Comparison of ENCODE assay signal across 3 worm cellular contexts in genomic region chrX:8545971-8546442, ce11.
TF ChIP-seq lines count a peak whose summit lies in the region.

Gene sdha-1 (minus strand): TSS chrX:8546021.

TF ChIP-seq in whole organism, L1 larva, 84 proteins besides CTCF, POLR2A, EP300 and RAD21 (continued from another document and continues in another):
- peak; percentile 4 for TF ChIP-seq hpl-2 (GFP tag; optimal IDR thresholded peaks at IDR 0.05; lab: Kevin White, UChicago)
- peak; percentile 98 for TF ChIP-seq nhr-19 (GFP tag; conservative IDR thresholded peaks at IDR 0.05; lab: Robert Waterston, UW)
- TF ChIP-seq hlh-4 (tag; optimal IDR thresholded peaks at IDR 0.05; lab: Kevin White, UChicago): no peak
- TF ChIP-seq mab-9 (GFP tag; IDR thresholded peaks at IDR 0.05; lab: Robert Waterston, UW): no peak; the same call in 1 of the 2 replicates
- no peak for TF ChIP-seq unc-98 (GFP tag; IDR thresholded peaks at IDR 0.05; lab: Robert Waterston, UW)
- no peak for TF ChIP-seq unc-62 (GFP tag; optimal IDR thresholded peaks at IDR 0.05; lab: Kevin White, UChicago)
- TF ChIP-seq alr-1 (tag; optimal IDR thresholded peaks at IDR 0.05; lab: Kevin White, UChicago; ENCODE audit: borderline replicate concordance): no peak
- peak; percentile 56 for TF ChIP-seq pag-3 (tag; optimal IDR thresholded peaks at IDR 0.05; lab: Kevin White, UChicago; ENCODE audit: borderline replicate concordance, insufficient read depth)
- TF ChIP-seq efl-1 (optimal IDR thresholded peaks at IDR 0.05; lab: Kevin White, UChicago): peak; percentile 70 to 72
- peak; percentile 69 to 96 for TF ChIP-seq efl-1 (GFP tag; optimal IDR thresholded peaks at IDR 0.05 in 1 of 2; lab: Kevin White, UChicago)
- peak; percentile 87 for TF ChIP-seq fkh-8 (tag; optimal IDR thresholded peaks at IDR 0.05; lab: Kevin White, UChicago)
- TF ChIP-seq blmp-1 (tag; optimal IDR thresholded peaks at IDR 0.05; lab: Kevin White, UChicago): peak; percentile 89
- peak; percentile 84 for TF ChIP-seq jun-1 (tag; optimal IDR thresholded peaks at IDR 0.05; lab: Kevin White, UChicago)
- peak; percentile 88 for TF ChIP-seq aha-1 (tag; optimal IDR thresholded peaks at IDR 0.05; lab: Kevin White, UChicago)
- TF ChIP-seq tbx-2 (tag; optimal IDR thresholded peaks at IDR 0.05; lab: Kevin White, UChicago): peak; percentile 89
- peak; percentile 8 for TF ChIP-seq C04F5.9 (tag; optimal IDR thresholded peaks at IDR 0.05; lab: Kevin White, UChicago)
- peak; percentile 88 for TF ChIP-seq nhr-47 (tag; optimal IDR thresholded peaks at IDR 0.05; lab: Kevin White, UChicago)
- peak; percentile 94 for TF ChIP-seq nhr-71 (tag; optimal IDR thresholded peaks at IDR 0.05; lab: Kevin White, UChicago)
- TF ChIP-seq nhr-85 (tag; lab: Kevin White, UChicago): peak; percentile 93
- TF ChIP-seq mdl-1 (tag; optimal IDR thresholded peaks at IDR 0.05; lab: Kevin White, UChicago): peak in 1 of 2 experiments; percentile 94
- peak; percentile 70 for TF ChIP-seq lin-15B (tag; optimal IDR thresholded peaks at IDR 0.05; lab: Kevin White, UChicago)
- no peak for TF ChIP-seq nhr-28 (tag; optimal IDR thresholded peaks at IDR 0.05; lab: Kevin White, UChicago)
- TF ChIP-seq nhr-237 (tag; optimal IDR thresholded peaks at IDR 0.05; lab: Kevin White, UChicago): peak; percentile 41
- TF ChIP-seq lir-3 (tag; optimal IDR thresholded peaks at IDR 0.05; lab: Kevin White, UChicago; ENCODE audit: poor library complexity): peak; percentile 62
- TF ChIP-seq nhr-77 (tag; optimal IDR thresholded peaks at IDR 0.05; lab: Kevin White, UChicago): peak; percentile 64
- TF ChIP-seq snpc-4 (tag; optimal IDR thresholded peaks at IDR 0.05; lab: Kevin White, UChicago): peak; percentile 63
- no peak for TF ChIP-seq unc-30 (tag; optimal IDR thresholded peaks at IDR 0.05; lab: Kevin White, UChicago)
- peak; percentile 82 for TF ChIP-seq unc-86 (tag; optimal IDR thresholded peaks at IDR 0.05; lab: Kevin White, UChicago)
- peak; percentile 76 for TF ChIP-seq dsc-1 (tag; optimal IDR thresholded peaks at IDR 0.05; lab: Kevin White, UChicago)
- no peak for TF ChIP-seq ceh-8 (GFP tag; optimal IDR thresholded peaks at IDR 0.05; lab: Kevin White, UChicago)
- TF ChIP-seq fos-1 (tag; optimal IDR thresholded peaks at IDR 0.05; lab: Kevin White, UChicago): peak; percentile 65
- TF ChIP-seq lsy-2 (tag; optimal IDR thresholded peaks at IDR 0.05; lab: Kevin White, UChicago): peak; percentile 86 to 88
- TF ChIP-seq zag-1 (tag; optimal IDR thresholded peaks at IDR 0.05; lab: Kevin White, UChicago): no peak
- TF ChIP-seq mef-2 (tag; optimal IDR thresholded peaks at IDR 0.05; lab: Kevin White, UChicago): peak; percentile 65
- TF ChIP-seq lin-35 (GFP tag; optimal IDR thresholded peaks at IDR 0.05; lab: Kevin White, UChicago): peak; percentile 77 to 91
- TF ChIP-seq sptf-1 (tag; optimal IDR thresholded peaks at IDR 0.05; lab: Kevin White, UChicago): no peak
- no peak for TF ChIP-seq tlp-1 (tag; optimal IDR thresholded peaks at IDR 0.05; lab: Kevin White, UChicago)
- TF ChIP-seq nhr-76 (tag; optimal IDR thresholded peaks at IDR 0.05; lab: Kevin White, UChicago): no peak
- no peak for TF ChIP-seq sox-4 (tag; optimal IDR thresholded peaks at IDR 0.05; lab: Kevin White, UChicago)
- no peak for TF ChIP-seq nhr-11 (tag; optimal IDR thresholded peaks at IDR 0.05; lab: Kevin White, UChicago)
- no peak for TF ChIP-seq egl-27 (tag; optimal IDR thresholded peaks at IDR 0.05; lab: Kevin White, UChicago)
- no peak for TF ChIP-seq nhr-84 (tag; optimal IDR thresholded peaks at IDR 0.05; lab: Kevin White, UChicago)
- peak; percentile 53 for TF ChIP-seq zip-4 (GFP tag; optimal IDR thresholded peaks at IDR 0.05; lab: Kevin White, UChicago)
- TF ChIP-seq ets-5 (GFP tag; IDR thresholded peaks at IDR 0.05; lab: Robert Waterston, UW): no peak

TF ChIP-seq in whole organism, L3 larva, 47 proteins besides CTCF, POLR2A, EP300 and RAD21 (continued from another document):
- TF ChIP-seq nhr-23 (tag; optimal IDR thresholded peaks at IDR 0.05; lab: Kevin White, UChicago) (peak; percentile 87), lin-15B (tag; optimal IDR thresholded peaks at IDR 0.05; lab: Kevin White, UChicago) (peak; percentile 79), nhr-67 (tag; optimal IDR thresholded peaks at IDR 0.05; lab: Kevin White, UChicago) (no peak), hmg-11 (tag; optimal IDR thresholded peaks at IDR 0.05; lab: Kevin White, UChicago) (peak; percentile 75), unc-62 (GFP tag; optimal IDR thresholded peaks at IDR 0.05; lab: Kevin White, UChicago) (no peak), nhr-43 (tag; optimal IDR thresholded peaks at IDR 0.05; lab: Kevin White, UChicago; ENCODE audit: poor library complexity, severe bottlenecking) (peak; percentile 57), nhr-77 (tag; optimal IDR thresholded peaks at IDR 0.05; lab: Kevin White, UChicago) (no peak), nhr-25 (tag; optimal IDR thresholded peaks at IDR 0.05; lab: Kevin White, UChicago) (peak; percentile 91), eor-1 (tag; optimal IDR thresholded peaks at IDR 0.05; lab: Kevin White, UChicago) (no peak), tbx-2 (tag; optimal IDR thresholded peaks at IDR 0.05; lab: Kevin White, UChicago) (peak; percentile 61), skn-1 (tag; optimal IDR thresholded peaks at IDR 0.05; lab: Kevin White, UChicago) (peak; percentile 48), fkh-2 (tag; optimal IDR thresholded peaks at IDR 0.05; lab: Kevin White, UChicago) (no peak), pqm-1 (tag; optimal IDR thresholded peaks at IDR 0.05; lab: Kevin White, UChicago) (peak; percentile 67), elt-2 (tag; optimal IDR thresholded peaks at IDR 0.05; lab: Kevin White, UChicago) (peak; percentile 91), jun-1 (tag; optimal IDR thresholded peaks at IDR 0.05; lab: Kevin White, UChicago) (peak; percentile 81), ceh-16 (tag; optimal IDR thresholded peaks at IDR 0.05; lab: Kevin White, UChicago) (no peak), nhr-12 (tag; optimal IDR thresholded peaks at IDR 0.05; lab: Kevin White, UChicago) (no peak), ztf-4 (tag; optimal IDR thresholded peaks at IDR 0.05; lab: Kevin White, UChicago) (peak; percentile 35), ztf-11 (tag; optimal IDR thresholded peaks at IDR 0.05; lab: Kevin White, UChicago) (no peak), mdl-1 (tag; optimal IDR thresholded peaks at IDR 0.05; lab: Kevin White, UChicago) (peak; percentile 44), unc-39 (tag; optimal IDR thresholded peaks at IDR 0.05; lab: Kevin White, UChicago) (no peak), R02D3.7 (tag; optimal IDR thresholded peaks at IDR 0.05; lab: Kevin White, UChicago) (peak; percentile 28), nhr-76 (tag; optimal IDR thresholded peaks at IDR 0.05; lab: Kevin White, UChicago) (no peak), nhr-237 (tag; optimal IDR thresholded peaks at IDR 0.05; lab: Kevin White, UChicago) (no peak), nfya-1 (tag; optimal IDR thresholded peaks at IDR 0.05; lab: Kevin White, UChicago; ENCODE audit: insufficient read depth) (peak; percentile 88), daf-12 (tag; optimal IDR thresholded peaks at IDR 0.05; lab: Kevin White, UChicago) (no peak), ceh-9 (tag; optimal IDR thresholded peaks at IDR 0.05; lab: Kevin White, UChicago) (no peak)

TF ChIP-seq in whole organism, young adult, 124 proteins besides CTCF, POLR2A, EP300 and RAD21 (continued from another document and continues in another):
- no peak for TF ChIP-seq Y95B8A.8 (GFP tag; IDR thresholded peaks at IDR 0.05; lab: Robert Waterston, UW)
- no peak for TF ChIP-seq fkh-3 (tag; optimal IDR thresholded peaks at IDR 0.05; lab: Kevin White, UChicago)
- TF ChIP-seq ztf-26 (tag; optimal IDR thresholded peaks at IDR 0.05; lab: Kevin White, UChicago): peak; percentile 61
- peak; percentile 90 for TF ChIP-seq dox-1 (GFP tag; IDR thresholded peaks at IDR 0.05; lab: Robert Waterston, UW)
- no peak for TF ChIP-seq Y53F4B.3 (GFP tag; IDR thresholded peaks at IDR 0.05; lab: Robert Waterston, UW)
- no peak for TF ChIP-seq xnd-1 (tag; optimal IDR thresholded peaks at IDR 0.05; lab: Kevin White, UChicago)
- no peak for TF ChIP-seq hrde-1 (tag; optimal IDR thresholded peaks at IDR 0.05; lab: Kevin White, UChicago; ENCODE audit: borderline replicate concordance)
- TF ChIP-seq sea-2 (GFP tag; IDR thresholded peaks at IDR 0.05; lab: Robert Waterston, UW): no peak
- TF ChIP-seq nhr-90 (tag; optimal IDR thresholded peaks at IDR 0.05; lab: Kevin White, UChicago): peak; percentile 41
- no peak for TF ChIP-seq zim-3 (tag; optimal IDR thresholded peaks at IDR 0.05; lab: Kevin White, UChicago)
- peak; percentile 43; the same call in 1 of the 2 replicates for TF ChIP-seq hmg-1.2 (GFP tag; IDR thresholded peaks at IDR 0.05; lab: Robert Waterston, UW)
- no peak for TF ChIP-seq C17E4.6 (GFP tag; IDR thresholded peaks at IDR 0.05; lab: Robert Waterston, UW)
- no peak for TF ChIP-seq mel-28 (tag; optimal IDR thresholded peaks at IDR 0.05; lab: Kevin White, UChicago; ENCODE audit: borderline replicate concordance)
- no peak for TF ChIP-seq ceh-91 (GFP tag; IDR thresholded peaks at IDR 0.05; lab: Robert Waterston, UW)
- TF ChIP-seq madf-6 (GFP tag; IDR thresholded peaks at IDR 0.05; lab: Robert Waterston, UW): no peak
- no peak for TF ChIP-seq nhr-27 (tag; optimal IDR thresholded peaks at IDR 0.05; lab: Kevin White, UChicago)
- TF ChIP-seq ztf-6 (GFP tag; IDR thresholded peaks at IDR 0.05; lab: Robert Waterston, UW): no peak
- TF ChIP-seq F39B2.1 (GFP tag; IDR thresholded peaks at IDR 0.05; lab: Robert Waterston, UW): no peak
- TF ChIP-seq zfh-2 (GFP tag; conservative IDR thresholded peaks at IDR 0.05; lab: Robert Waterston, UW): peak; percentile 76; the same call in 1 of the 2 replicates
- no peak for TF ChIP-seq snpc-4 (GFP tag; optimal IDR thresholded peaks at IDR 0.05; lab: Kevin White, UChicago)
- peak in 3 of 4 experiments; percentile 34 to 50 (median 38) for TF ChIP-seq snpc-4 (tag; optimal IDR thresholded peaks at IDR 0.05; lab: Kevin White, UChicago)
- no peak for TF ChIP-seq egl-44 (GFP tag; IDR thresholded peaks at IDR 0.05; lab: Robert Waterston, UW)
- no peak for TF ChIP-seq snpc-1.1 (tag; optimal IDR thresholded peaks at IDR 0.05; lab: Kevin White, UChicago; ENCODE audit: insufficient read depth)
- peak; percentile 64 for TF ChIP-seq ets-4 (GFP tag; optimal IDR thresholded peaks at IDR 0.05; lab: Kevin White, UChicago)
- no peak for TF ChIP-seq sdz-38 (tag; optimal IDR thresholded peaks at IDR 0.05; lab: Kevin White, UChicago)
- no peak for TF ChIP-seq hmg-20 (GFP tag; IDR thresholded peaks at IDR 0.05; lab: Robert Waterston, UW)
- TF ChIP-seq mcd-1 (GFP tag; IDR thresholded peaks at IDR 0.05; lab: Robert Waterston, UW): peak; percentile 71
- no peak for TF ChIP-seq F10E7.11 (tag; optimal IDR thresholded peaks at IDR 0.05; lab: Kevin White, UChicago)
- peak; percentile 37 for TF ChIP-seq atf-7 (tag; optimal IDR thresholded peaks at IDR 0.05; lab: Kevin White, UChicago)
- TF ChIP-seq B0261.1 (tag; optimal IDR thresholded peaks at IDR 0.05; lab: Kevin White, UChicago): no peak
- TF ChIP-seq hsf-1 (GFP tag; IDR thresholded peaks at IDR 0.05; lab: Robert Waterston, UW): no peak
- peak; percentile 69 for TF ChIP-seq B0336.3 (GFP tag; IDR thresholded peaks at IDR 0.05; lab: Robert Waterston, UW)
- TF ChIP-seq F57C9.4 (tag; optimal IDR thresholded peaks at IDR 0.05; lab: Kevin White, UChicago): no peak
- no peak for TF ChIP-seq Y79H2A.3 (GFP tag; conservative IDR thresholded peaks at IDR 0.05; lab: Robert Waterston, UW)
- TF ChIP-seq B0035.1 (tag; optimal IDR thresholded peaks at IDR 0.05; lab: Kevin White, UChicago): no peak
- no peak for TF ChIP-seq mes-4 (tag; optimal IDR thresholded peaks at IDR 0.05; lab: Kevin White, UChicago)
- TF ChIP-seq him-1 (tag; optimal IDR thresholded peaks at IDR 0.05; lab: Kevin White, UChicago): no peak
- TF ChIP-seq madf-8 (GFP tag; conservative IDR thresholded peaks at IDR 0.05; lab: Robert Waterston, UW): no peak
- peak; percentile 41 for TF ChIP-seq lin-54 (GFP tag; optimal IDR thresholded peaks at IDR 0.05; lab: Kevin White, UChicago)
- no peak for TF ChIP-seq dpff-1 (tag; optimal IDR thresholded peaks at IDR 0.05; lab: Kevin White, UChicago)
- peak; percentile 63 for TF ChIP-seq F23B12.7 (tag; optimal IDR thresholded peaks at IDR 0.05; lab: Kevin White, UChicago; ENCODE audit: insufficient read depth)
- TF ChIP-seq F57A8.1 (GFP tag; optimal IDR thresholded peaks at IDR 0.05; lab: Kevin White, UChicago): no peak
- no peak for TF ChIP-seq rpc-1 (optimal IDR thresholded peaks at IDR 0.05; lab: Kevin White, UChicago)
- no peak for TF ChIP-seq rpc-1 (tag; optimal IDR thresholded peaks at IDR 0.05; lab: Kevin White, UChicago)
- no peak for TF ChIP-seq lsy-27 (tag; optimal IDR thresholded peaks at IDR 0.05; lab: Kevin White, UChicago; ENCODE audit: borderline replicate concordance, insufficient read depth)
- TF ChIP-seq ceh-27 (GFP tag; optimal IDR thresholded peaks at IDR 0.05; lab: Kevin White, UChicago): peak; percentile 83
- TF ChIP-seq K11D2.4 (GFP tag; IDR thresholded peaks at IDR 0.05; lab: Robert Waterston, UW): peak; percentile 78
- TF ChIP-seq Y56A3A.18 (GFP tag; IDR thresholded peaks at IDR 0.05; lab: Robert Waterston, UW): 0 out of 2 replicates have a peak, but pooled peaks have one; percentile 37
- TF ChIP-seq F52B5.7 (tag; optimal IDR thresholded peaks at IDR 0.05; lab: Kevin White, UChicago): no peak
- TF ChIP-seq chd-7 (tag; optimal IDR thresholded peaks at IDR 0.05; lab: Kevin White, UChicago): peak; percentile 17
- peak; percentile 19; the same call in 1 of the 2 replicates for TF ChIP-seq nfyb-1 (GFP tag; IDR thresholded peaks at IDR 0.05; lab: Robert Waterston, UW)
- TF ChIP-seq F22D6.2 (tag; optimal IDR thresholded peaks at IDR 0.05; lab: Kevin White, UChicago): peak; percentile 2
- no peak for TF ChIP-seq F33H1.4 (GFP tag; IDR thresholded peaks at IDR 0.05; lab: Robert Waterston, UW)
- no peak for TF ChIP-seq madf-3 (GFP tag; IDR thresholded peaks at IDR 0.05; lab: Robert Waterston, UW)
- TF ChIP-seq athp-1 (tag; optimal IDR thresholded peaks at IDR 0.05; lab: Kevin White, UChicago): peak; percentile 21
- TF ChIP-seq ztf-28 (GFP tag; IDR thresholded peaks at IDR 0.05; lab: Robert Waterston, UW): no peak
- no peak for TF ChIP-seq nhr-179 (tag; optimal IDR thresholded peaks at IDR 0.05; lab: Kevin White, UChicago)
- TF ChIP-seq egrh-3 (GFP tag; IDR thresholded peaks at IDR 0.05; lab: Robert Waterston, UW): no peak
- TF ChIP-seq T26A5.8 (tag; optimal IDR thresholded peaks at IDR 0.05; lab: Kevin White, UChicago): no peak
- no peak for TF ChIP-seq B0019.2 (GFP tag; conservative IDR thresholded peaks at IDR 0.05; lab: Robert Waterston, UW)
- no peak for TF ChIP-seq lag-1 (GFP tag; IDR thresholded peaks at IDR 0.05; lab: Robert Waterston, UW)
- TF ChIP-seq Y67H2A.10 (GFP tag; conservative IDR thresholded peaks at IDR 0.05; lab: Robert Waterston, UW): no peak
- no peak for TF ChIP-seq F49E8.2 (tag; optimal IDR thresholded peaks at IDR 0.05; lab: Kevin White, UChicago; ENCODE audit: insufficient read depth)
- no peak for TF ChIP-seq efl-1 (GFP tag; optimal IDR thresholded peaks at IDR 0.05; lab: Kevin White, UChicago)
- TF ChIP-seq lin-40 (tag; optimal IDR thresholded peaks at IDR 0.05; lab: Kevin White, UChicago): peak; percentile 83
- TF ChIP-seq let-526 (GFP tag; IDR thresholded peaks at IDR 0.05; lab: Robert Waterston, UW): peak; percentile 59; the same call in 1 of the 2 replicates
- TF ChIP-seq bed-2 (GFP tag; IDR thresholded peaks at IDR 0.05; lab: Robert Waterston, UW): no peak
- peak; percentile 63; the same call in 1 of the 2 replicates for TF ChIP-seq lin-26 (GFP tag; IDR thresholded peaks at IDR 0.05; lab: Robert Waterston, UW)
- TF ChIP-seq bed-1 (GFP tag; IDR thresholded peaks at IDR 0.05; lab: Robert Waterston, UW): no peak
- peak; percentile 30; the same call in 1 of the 2 replicates for TF ChIP-seq cebp-1 (GFP tag; IDR thresholded peaks at IDR 0.05; lab: Robert Waterston, UW)
- peak; percentile 86 for TF ChIP-seq cebp-1 (tag; optimal IDR thresholded peaks at IDR 0.05; lab: Kevin White, UChicago)
- peak; percentile 81 for TF ChIP-seq ztf-22 (GFP tag; optimal IDR thresholded peaks at IDR 0.05; lab: Kevin White, UChicago)
